Fruit fly (Drosophila melanogaster): ENCODE results near the gene bbg.

- TF ChIP-seq kay (GFP tag; ENCODE audit: borderline replicate concordance): no peak
- no peak for TF ChIP-seq tj (GFP tag; optimal IDR thresholded peaks at IDR 0.05)
- TF ChIP-seq pad (GFP tag; optimal IDR thresholded peaks at IDR 0.05): no peak
- no peak for TF ChIP-seq CG7101 (tag; optimal IDR thresholded peaks at IDR 0.05)
- no peak for TF ChIP-seq CG33017 (tag; optimal IDR thresholded peaks at IDR 0.05)
- no peak for TF ChIP-seq bab1 (GFP tag; optimal IDR thresholded peaks at IDR 0.05)
- TF ChIP-seq CG11617 (GFP tag; optimal IDR thresholded peaks at IDR 0.05): no peak
- no peak for TF ChIP-seq CG7045 (GFP tag; optimal IDR thresholded peaks at IDR 0.05)
- no peak for TF ChIP-seq toe (GFP tag; optimal IDR thresholded peaks at IDR 0.05)
- TF ChIP-seq CG1620 (GFP tag; optimal IDR thresholded peaks at IDR 0.05): no peak
- TF ChIP-seq Mnt (GFP tag; optimal IDR thresholded peaks at IDR 0.05): no peak
- TF ChIP-seq CG12768 (GFP tag; optimal IDR thresholded peaks at IDR 0.05): no peak
- no peak for TF ChIP-seq CG14711 (tag; optimal IDR thresholded peaks at IDR 0.05)
Measured at dm6 chr3L:14420021-14420420, 116.1 kb downstream of the bbg start.
